Worm (Caenorhabditis elegans): ENCODE measurements around the gene pho-11.

Gene pho-11

DNA sequence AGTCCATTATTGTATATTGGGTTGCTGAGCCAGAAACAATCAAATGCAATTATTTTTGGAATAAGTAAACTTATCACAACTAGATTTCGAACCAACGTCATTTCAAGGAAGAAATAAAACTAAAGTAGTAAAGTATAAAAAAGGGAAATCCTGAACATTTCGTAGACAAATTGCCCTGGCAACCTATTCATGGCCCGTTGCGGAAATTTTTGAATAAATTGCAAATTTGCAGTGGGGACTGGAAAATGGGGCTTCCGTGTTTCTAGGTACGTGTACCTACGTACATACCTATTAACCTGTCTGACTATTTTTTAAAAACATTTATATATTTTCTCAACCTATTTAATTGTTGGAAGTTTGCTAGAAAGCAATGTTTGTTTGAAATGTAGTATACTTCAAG is 16.6 kb upstream of the pho-11 start, which contains the start of gene F26C11.3:
Gene F26C11.3, minus strand, starts transcription at position 101 of the 400 bp plus-strand sequence.
- TF ChIP-seq drap-1 (GFP tag; optimal IDR thresholded peaks at IDR 0.05) (no peak), mab-5 (tag; optimal IDR thresholded peaks at IDR 0.05) (no peak), pha-4 (tag; optimal IDR thresholded peaks at IDR 0.05) (no peak), ceh-83 (GFP tag; optimal IDR thresholded peaks at IDR 0.05) (no peak), mls-2 (tag; optimal IDR thresholded peaks at IDR 0.05) (no peak), ceh-39 (tag; optimal IDR thresholded peaks at IDR 0.05) (no peak), cnd-1 (tag; optimal IDR thresholded peaks at IDR 0.05) (no peak), lsy-2 (tag; optimal IDR thresholded peaks at IDR 0.05) (no peak), zip-8 (tag; optimal IDR thresholded peaks at IDR 0.05) (no peak), unc-39 (tag; optimal IDR thresholded peaks at IDR 0.05) (no peak), flh-1 (GFP tag; optimal IDR thresholded peaks at IDR 0.05) (no peak), mep-1 (tag; optimal IDR thresholded peaks at IDR 0.05) (no peak), elt-1 (tag; optimal IDR thresholded peaks at IDR 0.05; ENCODE audit: borderline replicate concordance, insufficient read depth) (no peak)

DNA sequence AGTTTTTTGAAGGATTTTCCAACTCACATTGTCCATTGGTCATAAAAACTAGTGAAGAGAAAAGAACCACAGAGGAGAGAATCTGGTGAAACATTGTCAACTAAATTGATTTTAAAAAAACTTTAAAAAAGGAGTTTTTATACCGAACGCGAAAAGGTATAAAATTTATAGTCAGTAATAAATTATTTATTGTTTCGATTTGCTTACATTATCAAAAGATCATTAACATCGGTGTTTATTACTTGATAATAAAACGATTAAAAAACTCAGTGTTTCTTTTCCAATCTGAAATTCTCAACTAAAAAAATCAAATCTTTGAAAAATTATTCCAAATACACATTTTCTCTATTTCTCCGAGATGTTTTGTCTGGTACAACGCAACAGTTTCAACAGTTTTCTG is 15.5 kb upstream of the pho-11 start, which contains the start of gene F26C11.4:
Gene F26C11.4, minus strand, starts transcription at position 101 of the 400 bp plus-strand sequence.
- TF ChIP-seq flh-1 (GFP tag; optimal IDR thresholded peaks at IDR 0.05), result no peak
- TF ChIP-seq sptf-1 (tag; optimal IDR thresholded peaks at IDR 0.05), result no peak
- no peak for TF ChIP-seq drap-1 (GFP tag; optimal IDR thresholded peaks at IDR 0.05)
- TF ChIP-seq ces-1 (GFP tag; optimal IDR thresholded peaks at IDR 0.05), result no peak
- TF ChIP-seq bed-3 (GFP tag; optimal IDR thresholded peaks at IDR 0.05), result no peak
- no peak for TF ChIP-seq blmp-1 (tag; optimal IDR thresholded peaks at IDR 0.05)
- no peak for TF ChIP-seq pha-4 (tag; optimal IDR thresholded peaks at IDR 0.05)
- no peak for TF ChIP-seq sem-2 (GFP tag; optimal IDR thresholded peaks at IDR 0.05)

DNA sequence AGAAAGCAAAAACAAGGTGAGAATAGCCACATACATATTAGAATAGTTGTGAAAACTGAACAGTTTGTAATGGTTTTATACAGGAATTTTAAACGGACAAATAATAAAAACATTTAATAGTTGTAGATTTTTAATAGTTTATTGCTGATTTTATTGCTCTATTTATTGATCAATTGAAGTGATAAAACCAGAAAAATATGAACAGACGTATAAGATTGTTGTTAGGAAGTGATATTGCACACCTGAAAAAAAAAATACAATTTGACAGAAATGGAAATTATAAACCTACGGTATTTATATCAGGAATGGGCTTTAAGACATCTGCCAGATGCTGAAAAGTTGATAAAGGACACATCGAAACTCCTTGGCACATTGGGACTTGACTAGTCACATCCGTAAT is 13.7 kb upstream of the pho-11 start, which contains the start of gene C05C10.8:
Gene C05C10.8, minus strand, starts transcription at position 101 of the 400 bp plus-strand sequence.
- TF ChIP-seq lin-32 (GFP tag; optimal IDR thresholded peaks at IDR 0.05) (no peak), zip-8 (tag; optimal IDR thresholded peaks at IDR 0.05) (no peak), ceh-39 (tag; optimal IDR thresholded peaks at IDR 0.05) (no peak), sem-2 (GFP tag; optimal IDR thresholded peaks at IDR 0.05) (no peak), elt-3 (tag; optimal IDR thresholded peaks at IDR 0.05) (no peak), unc-39 (tag; optimal IDR thresholded peaks at IDR 0.05) (no peak), blmp-1 (tag; optimal IDR thresholded peaks at IDR 0.05) (no peak), sptf-1 (tag; optimal IDR thresholded peaks at IDR 0.05) (no peak), M03D4.4 (tag; optimal IDR thresholded peaks at IDR 0.05) (no peak), flh-1 (GFP tag; optimal IDR thresholded peaks at IDR 0.05) (no peak), unc-120 (tag; optimal IDR thresholded peaks at IDR 0.05; ENCODE audit: poor library complexity, severe bottlenecking) (no peak), nhr-12 (tag; optimal IDR thresholded peaks at IDR 0.05) (no peak), elt-1 (tag; optimal IDR thresholded peaks at IDR 0.05; ENCODE audit: borderline replicate concordance, insufficient read depth) (no peak)

DNA sequence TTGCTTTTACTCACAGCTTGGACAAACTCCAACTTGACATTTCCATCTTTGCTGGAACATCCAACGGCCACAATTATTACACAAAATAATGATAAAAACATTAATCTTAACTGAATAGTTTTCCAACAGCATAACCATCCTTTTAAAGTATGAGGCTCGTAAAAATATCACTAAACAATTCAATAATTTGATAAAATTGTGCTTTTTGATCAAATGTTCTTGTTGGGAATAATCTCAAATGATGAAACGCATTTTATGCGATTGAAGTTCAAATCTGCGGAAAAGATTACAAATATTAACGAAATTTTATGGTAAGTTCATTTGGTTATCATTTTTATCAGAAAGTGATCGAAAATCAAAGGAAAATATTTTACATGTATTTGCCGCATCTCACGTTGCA is 11.2 kb upstream of the pho-11 start, which contains the start of gene pho-10:
Gene pho-10, minus strand, starts transcription at position 101 of the 400 bp plus-strand sequence.
- TF ChIP-seq ztf-11 (tag; optimal IDR thresholded peaks at IDR 0.05) (no peak), hlh-1 (tag; optimal IDR thresholded peaks at IDR 0.05) (no peak), elt-3 (tag; optimal IDR thresholded peaks at IDR 0.05) (no peak), ceh-43 (GFP tag; optimal IDR thresholded peaks at IDR 0.05) (no peak), nhr-2 (tag; optimal IDR thresholded peaks at IDR 0.05) (no peak), pha-4 (tag; optimal IDR thresholded peaks at IDR 0.05) (no peak), unc-39 (tag; optimal IDR thresholded peaks at IDR 0.05) (no peak), mep-1 (tag; optimal IDR thresholded peaks at IDR 0.05) (no peak), flh-1 (GFP tag; optimal IDR thresholded peaks at IDR 0.05) (no peak), blmp-1 (tag; optimal IDR thresholded peaks at IDR 0.05) (no peak), lin-13 (tag; optimal IDR thresholded peaks at IDR 0.05) (no peak), ceh-83 (GFP tag; optimal IDR thresholded peaks at IDR 0.05) (no peak)

DNA sequence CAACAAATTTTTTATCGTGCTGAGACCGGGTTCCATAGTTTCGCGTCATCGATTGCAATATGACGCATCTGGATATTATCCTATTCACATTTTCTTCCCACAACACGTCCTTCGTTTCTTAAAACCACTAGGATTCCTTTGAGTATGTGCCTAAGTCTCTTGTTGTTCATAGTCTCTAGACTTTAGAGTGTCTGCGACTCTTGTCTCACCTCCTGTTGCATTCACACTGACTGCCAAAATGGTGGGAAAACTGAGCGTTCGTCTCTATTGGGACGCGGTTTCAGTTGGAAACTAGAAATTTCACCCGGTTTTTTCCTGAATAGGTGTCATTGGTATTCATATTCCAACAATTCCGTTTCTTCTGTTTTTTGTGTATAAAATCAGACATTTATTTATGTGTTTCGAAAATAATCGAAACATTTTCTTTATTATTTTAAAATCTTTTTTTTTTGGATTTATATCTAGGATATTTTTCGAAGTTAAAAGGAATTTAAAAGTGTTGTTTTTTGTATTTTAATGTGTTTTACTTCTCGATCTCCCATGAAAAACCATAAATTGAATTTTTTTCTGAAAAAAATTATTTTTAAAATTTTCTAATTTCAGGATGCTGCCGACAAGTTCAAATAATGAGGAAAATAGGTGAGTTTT is 9.9 kb upstream of the pho-11 start, which contains the start of gene C05C10.2:
Gene C05C10.2, plus strand, starts transcription at position 598 of the 648 bp plus-strand sequence.
- no peak for TF ChIP-seq blmp-1 (tag; optimal IDR thresholded peaks at IDR 0.05)
- no peak for TF ChIP-seq nhr-2 (tag; optimal IDR thresholded peaks at IDR 0.05)
- TF ChIP-seq cnd-1 (tag; optimal IDR thresholded peaks at IDR 0.05), result no peak
- no peak for TF ChIP-seq unc-62 (GFP tag; optimal IDR thresholded peaks at IDR 0.05)
- no peak for TF ChIP-seq ceh-39 (tag; optimal IDR thresholded peaks at IDR 0.05)
- no peak for TF ChIP-seq lsy-2 (tag; optimal IDR thresholded peaks at IDR 0.05)
- TF ChIP-seq nhr-28 (tag; optimal IDR thresholded peaks at IDR 0.05), result no peak
- no peak for TF ChIP-seq zip-8 (tag; optimal IDR thresholded peaks at IDR 0.05)
- TF ChIP-seq nhr-12 (tag; optimal IDR thresholded peaks at IDR 0.05), result no peak
- TF ChIP-seq flh-1 (GFP tag; optimal IDR thresholded peaks at IDR 0.05), result no peak
- TF ChIP-seq pha-4 (tag; optimal IDR thresholded peaks at IDR 0.05), result no peak
- no peak for TF ChIP-seq lin-13 (tag; optimal IDR thresholded peaks at IDR 0.05)
- TF ChIP-seq mls-2 (tag; optimal IDR thresholded peaks at IDR 0.05), result no peak
- TF ChIP-seq unc-120 (tag; optimal IDR thresholded peaks at IDR 0.05; ENCODE audit: poor library complexity, severe bottlenecking), result no peak
- no peak for TF ChIP-seq nhr-237 (tag; optimal IDR thresholded peaks at IDR 0.05)
- no peak for TF ChIP-seq elt-3 (tag; optimal IDR thresholded peaks at IDR 0.05)
- TF ChIP-seq lin-32 (GFP tag; optimal IDR thresholded peaks at IDR 0.05), result no peak

Data from whole organism, mixed stage, embryonic.